Fruit fly (Drosophila melanogaster) Kc167 (cell line): ENCODE results near the gene Trxr2.

ENCODE experiments used
- Myc ChIP-seq: fragments of >200 bp; optimal IDR thresholded peaks from 2 replicates; lab custom pipeline; 2017; ENCODE audit warnings: missing external identifiers
- Sin3A ChIP-seq: fragments of >200 bp; optimal IDR thresholded peaks from 2 replicates; lab custom pipeline; 2018; ENCODE audit warnings: missing external identifiers
- h ChIP-seq: fragments of >200 bp; optimal IDR thresholded peaks from 3 replicates; lab custom pipeline; 2018; ENCODE audit warnings: missing external identifiers
- insv ChIP-seq: fragments of >200 bp; optimal IDR thresholded peaks from 3 replicates; lab custom pipeline; 2018; ENCODE audit warnings: missing external identifiers
- psq ChIP-seq: fragments of >200 bp; optimal IDR thresholded peaks from 2 replicates; lab custom pipeline; 2017; ENCODE audit warnings: missing external identifiers

DNA sequence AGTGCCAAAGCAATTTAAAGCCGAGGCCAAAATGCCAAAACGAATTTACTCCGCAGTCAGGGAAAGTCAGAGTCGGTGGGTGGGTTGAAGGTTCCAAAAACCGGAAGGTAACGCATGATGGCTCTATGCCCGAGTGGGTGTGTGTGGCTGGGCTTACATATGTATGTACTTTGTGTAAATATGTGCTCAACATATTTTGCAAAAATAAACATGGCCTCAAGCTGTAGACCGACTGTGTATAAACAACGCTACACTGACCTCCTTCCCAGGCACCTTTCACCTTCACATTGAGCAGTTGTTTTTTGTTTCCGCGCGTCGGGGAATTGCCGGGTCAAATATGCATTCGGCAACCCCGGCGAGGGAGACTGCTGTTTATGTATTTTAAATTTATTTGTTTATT, 30.0 kb upstream of the Trxr2 start:
- no peak for TF ChIP-seq Myc (lab: Kevin White, UChicago)
- TF ChIP-seq psq (lab: Kevin White, UChicago) = no peak
- no peak for TF ChIP-seq insv (lab: Kevin White, UChicago)
- no peak for TF ChIP-seq h (lab: Kevin White, UChicago)
- no peak for TF ChIP-seq Sin3A (lab: Kevin White, UChicago)
